Worm (Caenorhabditis elegans): ENCODE data around the gene F56B3.9.

Gene F56B3.9

ce11 chrIV:800518-800917, 29.4 kb downstream of the F56B3.9 start, which contains the start of gene mrpl-46:
TSS of gene mrpl-46 (plus strand) at chrIV:800818.
- TF ChIP-seq unc-39 (tag; optimal IDR thresholded peaks at IDR 0.05) = no peak
- no peak for TF ChIP-seq nhr-28 (tag; optimal IDR thresholded peaks at IDR 0.05)
- TF ChIP-seq cnd-1 (tag; optimal IDR thresholded peaks at IDR 0.05) = no peak
- TF ChIP-seq ceh-39 (tag; optimal IDR thresholded peaks at IDR 0.05) = no peak
- TF ChIP-seq ham-2 (GFP tag; optimal IDR thresholded peaks at IDR 0.05) = no peak
- no peak for TF ChIP-seq tbx-8 (GFP tag; optimal IDR thresholded peaks at IDR 0.05)
- TF ChIP-seq blmp-1 (tag; optimal IDR thresholded peaks at IDR 0.05) = no peak
- no peak for TF ChIP-seq ceh-83 (GFP tag; optimal IDR thresholded peaks at IDR 0.05)
- TF ChIP-seq ceh-43 (GFP tag; optimal IDR thresholded peaks at IDR 0.05) = no peak
- TF ChIP-seq unc-62 (GFP tag; optimal IDR thresholded peaks at IDR 0.05) = no peak
- no peak for TF ChIP-seq lin-32 (GFP tag; optimal IDR thresholded peaks at IDR 0.05)

ce11 chrIV:801162-801561, 30.0 kb downstream of the F56B3.9 start:
- TF ChIP-seq ztf-11 (tag; optimal IDR thresholded peaks at IDR 0.05) (no peak), tbx-8 (GFP tag; optimal IDR thresholded peaks at IDR 0.05) (no peak), unc-120 (tag; optimal IDR thresholded peaks at IDR 0.05; ENCODE audit: poor library complexity, severe bottlenecking) (no peak), ceh-43 (GFP tag; optimal IDR thresholded peaks at IDR 0.05) (no peak), mep-1 (tag; optimal IDR thresholded peaks at IDR 0.05) (no peak), elt-1 (tag; optimal IDR thresholded peaks at IDR 0.05; ENCODE audit: borderline replicate concordance, insufficient read depth) (no peak), hlh-1 (tag; optimal IDR thresholded peaks at IDR 0.05) (no peak), elt-3 (tag; optimal IDR thresholded peaks at IDR 0.05) (no peak), nhr-76 (tag; optimal IDR thresholded peaks at IDR 0.05) (no peak), nhr-12 (tag; optimal IDR thresholded peaks at IDR 0.05) (no peak)

DNA sequence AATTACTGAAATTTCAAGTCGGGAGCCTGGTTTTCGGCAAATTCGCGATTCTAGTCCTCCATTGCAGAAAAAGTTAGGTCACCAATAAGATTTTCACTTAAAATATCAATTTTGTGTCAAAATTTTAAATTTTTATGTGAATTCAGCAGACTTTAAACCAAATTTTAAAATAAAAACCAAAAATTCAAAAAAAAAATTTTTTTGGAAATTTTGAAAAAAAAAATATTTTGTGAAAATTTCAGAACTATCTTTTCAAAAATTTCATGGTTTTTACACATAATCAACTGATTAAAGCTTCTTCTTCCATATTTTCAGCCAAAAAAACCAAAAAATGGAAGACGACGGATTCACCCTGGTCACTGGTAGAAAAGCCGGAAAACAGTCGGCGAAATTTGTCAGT, 33.6 kb downstream of the F56B3.9 start, which contains the start of gene Y55F3BL.4:
Y55F3BL.4 (plus strand) TSS at position 301 of the 400 bp plus-strand sequence.
- TF ChIP-seq lin-32 (GFP tag; optimal IDR thresholded peaks at IDR 0.05) (no peak), nhr-28 (tag; optimal IDR thresholded peaks at IDR 0.05) (no peak), nhr-76 (tag; optimal IDR thresholded peaks at IDR 0.05) (no peak), flh-1 (GFP tag; optimal IDR thresholded peaks at IDR 0.05) (no peak), mep-1 (tag; optimal IDR thresholded peaks at IDR 0.05) (no peak), M03D4.4 (tag; optimal IDR thresholded peaks at IDR 0.05) (no peak), ztf-11 (tag; optimal IDR thresholded peaks at IDR 0.05) (no peak), ces-1 (GFP tag; optimal IDR thresholded peaks at IDR 0.05) (no peak), cnd-1 (tag; optimal IDR thresholded peaks at IDR 0.05) (no peak), lsy-2 (tag; optimal IDR thresholded peaks at IDR 0.05) (no peak), unc-39 (tag; optimal IDR thresholded peaks at IDR 0.05) (no peak), snpc-4 (tag; optimal IDR thresholded peaks at IDR 0.05) (no peak), mls-2 (tag; optimal IDR thresholded peaks at IDR 0.05) (no peak), hlh-1 (tag; optimal IDR thresholded peaks at IDR 0.05) (no peak), lin-13 (tag; optimal IDR thresholded peaks at IDR 0.05) (no peak), drap-1 (GFP tag; optimal IDR thresholded peaks at IDR 0.05) (no peak), elt-3 (tag; optimal IDR thresholded peaks at IDR 0.05) (no peak)

DNA sequence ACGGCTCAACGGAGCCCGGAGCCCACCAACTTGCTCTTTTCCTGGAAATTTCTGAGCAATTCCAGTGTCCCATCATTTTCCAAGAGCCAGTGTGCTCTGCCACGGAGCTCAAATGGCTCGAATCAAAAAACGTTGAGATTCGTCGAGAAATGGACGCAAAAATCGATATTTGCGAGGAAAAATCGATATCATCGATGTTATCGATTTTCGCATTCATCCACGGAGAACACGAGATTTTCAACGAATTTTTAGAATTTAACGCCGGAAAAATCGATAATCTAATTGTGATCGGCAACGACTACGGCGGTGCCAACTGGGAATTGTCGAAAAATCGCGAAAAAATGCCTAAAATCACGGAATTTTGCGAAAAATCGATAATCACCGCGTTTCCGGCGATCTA, 34.5 kb downstream of the F56B3.9 start:
- TF ChIP-seq ceh-43 (GFP tag; optimal IDR thresholded peaks at IDR 0.05) = no peak
- no peak for TF ChIP-seq ces-1 (GFP tag; optimal IDR thresholded peaks at IDR 0.05)
- no peak for TF ChIP-seq nhr-28 (tag; optimal IDR thresholded peaks at IDR 0.05)
- no peak for TF ChIP-seq nhr-2 (tag; optimal IDR thresholded peaks at IDR 0.05)
- no peak for TF ChIP-seq blmp-1 (tag; optimal IDR thresholded peaks at IDR 0.05)
- no peak for TF ChIP-seq ceh-83 (GFP tag; optimal IDR thresholded peaks at IDR 0.05)
- no peak for TF ChIP-seq M03D4.4 (tag; optimal IDR thresholded peaks at IDR 0.05)
- TF ChIP-seq mab-5 (tag; optimal IDR thresholded peaks at IDR 0.05) = no peak
- TF ChIP-seq flh-1 (GFP tag; optimal IDR thresholded peaks at IDR 0.05) = no peak
- TF ChIP-seq sem-2 (GFP tag; optimal IDR thresholded peaks at IDR 0.05) = no peak
- TF ChIP-seq tbx-8 (GFP tag; optimal IDR thresholded peaks at IDR 0.05) = no peak
- TF ChIP-seq unc-39 (tag; optimal IDR thresholded peaks at IDR 0.05) = no peak
- no peak for TF ChIP-seq nhr-237 (tag; optimal IDR thresholded peaks at IDR 0.05)
- no peak for TF ChIP-seq elt-3 (tag; optimal IDR thresholded peaks at IDR 0.05)
- TF ChIP-seq sptf-1 (tag; optimal IDR thresholded peaks at IDR 0.05) = no peak
- no peak for TF ChIP-seq snpc-4 (tag; optimal IDR thresholded peaks at IDR 0.05)
- TF ChIP-seq ceh-39 (tag; optimal IDR thresholded peaks at IDR 0.05) = no peak

ce11 chrIV:807027-807516, 35.9 kb downstream of the F56B3.9 start, which contains the start of gene Y55F3BL.6:
TSS of gene Y55F3BL.6 (minus strand) at chrIV:807077.
- TF ChIP-seq unc-120 (tag; optimal IDR thresholded peaks at IDR 0.05; ENCODE audit: poor library complexity, severe bottlenecking) (no peak), zip-8 (tag; optimal IDR thresholded peaks at IDR 0.05) (no peak), nhr-237 (tag; optimal IDR thresholded peaks at IDR 0.05) (no peak), unc-62 (GFP tag; optimal IDR thresholded peaks at IDR 0.05) (no peak), nhr-12 (tag; optimal IDR thresholded peaks at IDR 0.05) (no peak), snpc-4 (tag; optimal IDR thresholded peaks at IDR 0.05) (no peak), lsy-2 (tag; optimal IDR thresholded peaks at IDR 0.05) (no peak), ztf-11 (tag; optimal IDR thresholded peaks at IDR 0.05) (no peak), unc-39 (tag; optimal IDR thresholded peaks at IDR 0.05) (no peak), lin-32 (GFP tag; optimal IDR thresholded peaks at IDR 0.05) (no peak), cnd-1 (tag; optimal IDR thresholded peaks at IDR 0.05) (no peak), sptf-1 (tag; optimal IDR thresholded peaks at IDR 0.05) (no peak), hlh-1 (tag; optimal IDR thresholded peaks at IDR 0.05) (no peak), elt-3 (tag; optimal IDR thresholded peaks at IDR 0.05) (no peak), blmp-1 (tag; optimal IDR thresholded peaks at IDR 0.05) (no peak), ces-1 (GFP tag; optimal IDR thresholded peaks at IDR 0.05) (no peak), ham-2 (GFP tag; optimal IDR thresholded peaks at IDR 0.05) (no peak)

All from whole organism, mixed stage, embryonic.